Fruit fly (Drosophila melanogaster) whole organism, embryonic: Measurements from ENCODE around the gene CG32320.
A peak's percentile ranks its signal among the peaks of the same experiment; 100 is the strongest.

Source experiments
- CG11456 ChIP-seq: fragments of 200-800 bp; sonication (Bioruptor generic); IDR thresholded peaks from 3 replicates; pipeline ENCODE4 v1.3.6; 2022; ENCODE audit warnings: missing biosample characterization, missing genetic modification characterization
- CG13287 ChIP-seq: fragments of 200-800 bp; sonication (Bioruptor generic); IDR thresholded peaks from 2 replicates; pipeline ENCODE4 v1.3.6; 2022; ENCODE audit warnings: missing biosample characterization, missing genetic modification characterization; ENCODE audit not compliant: partially characterized antibody
- CG17802 ChIP-seq: fragments of 200-800 bp; sonication (Bioruptor generic); optimal IDR thresholded peaks from 2 replicates; lab custom pipeline; 2018; ENCODE audit warnings: missing biosample characterization, mild to moderate bottlenecking, missing genetic modification characterization, moderate library complexity
- Hr3 ChIP-seq: fragments of 200-800 bp; sonication (Bioruptor generic); optimal IDR thresholded peaks from 3 replicates; lab custom pipeline; 2016; ENCODE audit warnings: missing biosample characterization, missing genetic modification characterization
- Nf-YC ChIP-seq: fragments of 200-800 bp; optimal IDR thresholded peaks from 3 replicates; lab custom pipeline; 2019; ENCODE audit warnings: missing biosample characterization, mild to moderate bottlenecking, missing genetic modification characterization, moderate library complexity
- dati ChIP-seq: fragments of 200-800 bp; sonication (Bioruptor generic); IDR thresholded peaks from 2 replicates; pipeline ENCODE4 v1.3.6; 2022; ENCODE audit warnings: missing biosample characterization, missing genetic modification characterization
- fd64A ChIP-seq: fragments of 200-800 bp; sonication (Bioruptor generic); optimal IDR thresholded peaks from 3 replicates; lab custom pipeline; 2018; ENCODE audit warnings: missing biosample characterization, mild to moderate bottlenecking, missing genetic modification characterization
- hb ChIP-seq: fragments of 200-800 bp; sonication (Bioruptor generic); IDR thresholded peaks from 3 replicates; pipeline ENCODE4 v1.3.6; 2022; ENCODE audit warnings: missing biosample characterization, missing genetic modification characterization; ENCODE audit not compliant: partially characterized antibody
- maf-S ChIP-seq: fragments of 200-800 bp; sonication (Bioruptor generic); optimal IDR thresholded peaks from 2 replicates; lab custom pipeline; 2016; ENCODE audit warnings: missing biosample characterization, missing genetic modification characterization
- pnt ChIP-seq: fragments of 200-800 bp; sonication (Bioruptor generic); optimal IDR thresholded peaks from 3 replicates; lab custom pipeline; 2016; ENCODE audit warnings: missing biosample characterization, missing genetic modification characterization
- tgo ChIP-seq: fragments of 200-800 bp; sonication (Bioruptor generic); IDR thresholded peaks from 3 replicates; pipeline ENCODE4 v1.3.6; 2022; ENCODE audit warnings: missing biosample characterization, missing genetic modification characterization

- TF ChIP-seq Nf-YC (tag; lab: Kevin White, UChicago) (no peak), dati (GFP tag; lab: Robert Waterston, UW) (no peak), pnt (GFP tag; lab: Kevin White, UChicago) (no peak), Hr3 (GFP tag; lab: Kevin White, UChicago) (no peak), CG13287 (peak; percentile 30), CG11456 (GFP tag; lab: Robert Waterston, UW) (no peak), tgo (GFP tag; lab: Robert Waterston, UW) (no peak), maf-S (GFP tag; lab: Kevin White, UChicago) (no peak), CG17802 (no peak), hb (0 out of 3 replicates have a peak, but pooled peaks have one; percentile 42), fd64A (GFP tag; lab: Kevin White, UChicago) (no peak)
Observed at dm6 chr3L:1379741-1380465, 18.5 kb upstream of the CG32320 start.
